1 fruit fly cellular context compared by ENCODE assay signal in the genomic region with DNA sequence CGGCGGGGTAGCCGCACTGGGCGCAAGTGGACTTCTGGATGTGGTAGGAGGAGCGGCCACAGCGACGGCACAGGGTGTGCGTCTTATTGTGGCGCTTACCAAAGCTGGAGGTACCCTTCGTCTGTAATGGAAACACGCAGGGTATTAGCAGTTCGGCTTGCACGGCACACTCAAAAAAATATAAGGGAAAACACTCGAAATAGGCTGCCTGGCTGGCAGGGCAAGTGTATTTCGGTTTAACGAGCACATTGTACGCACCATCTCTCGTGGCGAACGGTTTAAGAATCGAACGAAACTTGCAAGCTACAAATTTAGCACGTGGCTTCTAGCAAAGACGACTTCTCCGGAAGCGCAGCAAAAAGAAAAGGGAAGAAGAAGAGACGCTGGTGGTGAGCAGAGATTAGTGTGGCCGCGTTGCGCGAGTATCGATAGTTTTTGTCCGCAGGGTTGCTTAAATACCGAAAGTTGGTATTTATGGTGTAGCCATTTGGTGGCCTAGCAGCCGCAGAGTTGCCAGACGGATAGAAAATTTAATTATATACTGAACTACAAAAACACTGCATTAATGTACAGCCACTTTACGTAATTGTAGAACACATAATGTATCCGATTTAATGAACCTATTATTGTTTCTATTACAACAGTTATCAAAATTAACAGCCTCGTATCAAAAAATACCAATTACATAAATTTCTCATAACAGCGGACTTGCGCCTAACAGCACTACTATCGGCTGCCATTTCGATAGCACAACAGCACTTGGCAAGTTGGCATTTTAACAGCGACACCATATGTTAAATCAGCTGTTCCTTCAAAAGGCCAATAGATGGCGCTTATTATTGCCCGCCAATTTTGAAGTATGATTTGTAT.
TF ChIP-seq lines count a peak whose summit lies in the region.

Gene RpL37-1 (minus strand): TSS at position 374 of the 870 bp plus-strand sequence.

TF ChIP-seq in whole organism, embryonic, 481 proteins besides CTCF, POLR2A, EP300 and RAD21 (continued from another document and continues in another):
- TF ChIP-seq CG43689 (GFP tag; IDR thresholded peaks at IDR 0.05; lab: Robert Waterston, UW) (0 out of 2 replicates have a peak, but pooled peaks have one; percentile 33), toy (GFP tag; IDR thresholded peaks at IDR 0.05; lab: Robert Waterston, UW) (no peak), CG7987 (GFP tag; optimal IDR thresholded peaks at IDR 0.05; lab: Kevin White, UChicago) (peak; percentile 73), CG16779 (GFP tag; IDR thresholded peaks at IDR 0.05; lab: Robert Waterston, UW) (peak; percentile 71), CG7745 (tag; optimal IDR thresholded peaks at IDR 0.05; lab: Kevin White, UChicago) (no peak), CG10321 (GFP tag; IDR thresholded peaks at IDR 0.05; lab: Robert Waterston, UW) (0 out of 2 replicates have a peak, but pooled peaks have one; percentile 16), sug (tag; optimal IDR thresholded peaks at IDR 0.05; lab: Kevin White, UChicago) (peak; percentile 54), CG10274 (GFP tag; optimal IDR thresholded peaks at IDR 0.05; lab: Kevin White, UChicago) (peak; percentile 49), CG6654 (GFP tag; optimal IDR thresholded peaks at IDR 0.05; lab: Kevin White, UChicago) (peak; percentile 13), p53 (GFP tag; optimal IDR thresholded peaks at IDR 0.05; lab: Kevin White, UChicago) (peak; percentile 56), vnd (GFP tag; IDR thresholded peaks at IDR 0.05; lab: Robert Waterston, UW; ENCODE audit: partially characterized antibody) (peak; percentile 49; the same call in 1 of the 3 replicates), ken (GFP tag; IDR thresholded peaks at IDR 0.05; lab: Robert Waterston, UW) (peak; percentile 62; the same call in 1 of the 3 replicates), Dek (tag; optimal IDR thresholded peaks at IDR 0.05; lab: Kevin White, UChicago) (peak; percentile 40), CG13894 (tag; optimal IDR thresholded peaks at IDR 0.05; lab: Kevin White, UChicago) (peak; percentile 33), lbe (GFP tag; optimal IDR thresholded peaks at IDR 0.05; lab: Kevin White, UChicago) (no peak), CG8089 (GFP tag; optimal IDR thresholded peaks at IDR 0.05; lab: Kevin White, UChicago) (peak; percentile 66), PHDP (tag; optimal IDR thresholded peaks at IDR 0.05; lab: Kevin White, UChicago) (peak; percentile 59), zfh2 (GFP tag; optimal IDR thresholded peaks at IDR 0.05; lab: Kevin White, UChicago) (peak; percentile 65), CG6254 (GFP tag; optimal IDR thresholded peaks at IDR 0.05; lab: Kevin White, UChicago) (no peak), sisA (GFP tag; IDR thresholded peaks at IDR 0.05; lab: Robert Waterston, UW) (peak; percentile 28; the same call in 1 of the 2 replicates), CG11695 (GFP tag; IDR thresholded peaks at IDR 0.05; lab: Robert Waterston, UW) (no peak), gcm2 (GFP tag; optimal IDR thresholded peaks at IDR 0.05; lab: Kevin White, UChicago) (peak; percentile 29), otp (GFP tag; IDR thresholded peaks at IDR 0.05; lab: Robert Waterston, UW) (peak; percentile 68; the same call in 2 of the 3 replicates), sima (GFP tag; optimal IDR thresholded peaks at IDR 0.05; lab: Kevin White, UChicago) (peak; percentile 39), Gug (GFP tag; IDR thresholded peaks at IDR 0.05; lab: Robert Waterston, UW) (0 out of 4 replicates have a peak, but pooled peaks have one; percentile 6), dysf (GFP tag; IDR thresholded peaks at IDR 0.05; lab: Robert Waterston, UW) (peak; percentile 70; the same call in 2 of the 3 replicates), Ravus (GFP tag; IDR thresholded peaks at IDR 0.05; lab: Robert Waterston, UW) (no peak), CG8478 (optimal IDR thresholded peaks at IDR 0.05; lab: Kevin White, UChicago) (no peak), gem (tag; optimal IDR thresholded peaks at IDR 0.05; lab: Kevin White, UChicago) (peak; percentile 49), Side (GFP tag; optimal IDR thresholded peaks at IDR 0.05; lab: Kevin White, UChicago) (peak; percentile 77), Sry-δ (GFP tag; optimal IDR thresholded peaks at IDR 0.05; lab: Kevin White, UChicago) (peak; percentile 97), fru (optimal IDR thresholded peaks at IDR 0.05; lab: Kevin White, UChicago) (no peak), Myb (GFP tag; optimal IDR thresholded peaks at IDR 0.05; lab: Kevin White, UChicago) (peak; percentile 57), da (GFP tag; optimal IDR thresholded peaks at IDR 0.05; lab: Kevin White, UChicago) (peak; percentile 45), wek (GFP tag; optimal IDR thresholded peaks at IDR 0.05; lab: Kevin White, UChicago) (peak; percentile 68), jigr1 (GFP tag; IDR thresholded peaks at IDR 0.05; lab: Robert Waterston, UW) (no peak), grau (tag; optimal IDR thresholded peaks at IDR 0.05; lab: Kevin White, UChicago) (peak; percentile 45), crc (GFP tag; optimal IDR thresholded peaks at IDR 0.05; lab: Kevin White, UChicago) (peak; percentile 39), scrt (GFP tag; optimal IDR thresholded peaks at IDR 0.05; lab: Kevin White, UChicago) (peak; percentile 70), Antp (GFP tag; optimal IDR thresholded peaks at IDR 0.05; lab: Kevin White, UChicago) (peak; percentile 64), MESR4 (GFP tag; optimal IDR thresholded peaks at IDR 0.05; lab: Kevin White, UChicago) (peak; percentile 97), unpg (GFP tag; optimal IDR thresholded peaks at IDR 0.05; lab: Kevin White, UChicago) (peak; percentile 57), CG8924 (tag; optimal IDR thresholded peaks at IDR 0.05; lab: Kevin White, UChicago) (peak; percentile 36), E2f2 (GFP tag; IDR thresholded peaks at IDR 0.05; lab: Robert Waterston, UW) (peak; percentile 95), chif (GFP tag; optimal IDR thresholded peaks at IDR 0.05; lab: Kevin White, UChicago) (peak; percentile 14 to 44), TFAM (GFP tag; optimal IDR thresholded peaks at IDR 0.05; lab: Kevin White, UChicago) (no peak), Gsc (GFP tag; IDR thresholded peaks at IDR 0.05; lab: Robert Waterston, UW) (no peak), D19A (tag; optimal IDR thresholded peaks at IDR 0.05; lab: Kevin White, UChicago) (peak; percentile 96), H15 (GFP tag; IDR thresholded peaks at IDR 0.05; lab: Robert Waterston, UW) (peak; percentile 61; the same call in 2 of the 3 replicates), CG32767 (GFP tag; IDR thresholded peaks at IDR 0.05; lab: Robert Waterston, UW) (no peak), CG9437 (GFP tag; optimal IDR thresholded peaks at IDR 0.05; lab: Kevin White, UChicago) (no peak), Ets97D (GFP tag; optimal IDR thresholded peaks at IDR 0.05; lab: Kevin White, UChicago) (peak; percentile 99), Lim3 (GFP tag; IDR thresholded peaks at IDR 0.05; lab: Robert Waterston, UW) (no peak), CG2889 (GFP tag; IDR thresholded peaks at IDR 0.05; lab: Robert Waterston, UW) (no peak), CG4707 (GFP tag; optimal IDR thresholded peaks at IDR 0.05; lab: Kevin White, UChicago) (peak; percentile 64), CG15269 (tag; optimal IDR thresholded peaks at IDR 0.05; lab: Kevin White, UChicago) (peak; percentile 51), sr (GFP tag; IDR thresholded peaks at IDR 0.05; lab: Robert Waterston, UW) (peak; percentile 65), CG17361 (GFP tag; IDR thresholded peaks at IDR 0.05; lab: Robert Waterston, UW) (peak; percentile 4; the same call in 1 of the 3 replicates), CG9932 (GFP tag; IDR thresholded peaks at IDR 0.05; lab: Robert Waterston, UW) (peak; percentile 74), zf30C (GFP tag; optimal IDR thresholded peaks at IDR 0.05; lab: Kevin White, UChicago) (no peak), tgo (GFP tag; IDR thresholded peaks at IDR 0.05; lab: Robert Waterston, UW) (0 out of 3 replicates have a peak, but pooled peaks have one; percentile 42), CG15601 (tag; optimal IDR thresholded peaks at IDR 0.05; lab: Kevin White, UChicago) (peak; percentile 34), fd96Cb (tag; optimal IDR thresholded peaks at IDR 0.05; lab: Kevin White, UChicago) (no peak), Opbp (GFP tag; IDR thresholded peaks at IDR 0.05; lab: Robert Waterston, UW; ENCODE audit: partially characterized antibody) (peak; percentile 78), z (GFP tag; IDR thresholded peaks at IDR 0.05; lab: Robert Waterston, UW) (peak; percentile 13; the same call in 1 of the 3 replicates), ac (GFP tag; optimal IDR thresholded peaks at IDR 0.05; lab: Kevin White, UChicago) (peak; percentile 46), nom (GFP tag; optimal IDR thresholded peaks at IDR 0.05; lab: Kevin White, UChicago) (peak; percentile 58), CG12744 (GFP tag; optimal IDR thresholded peaks at IDR 0.05; lab: Kevin White, UChicago) (peak; percentile 46), Fer1 (GFP tag; optimal IDR thresholded peaks at IDR 0.05; lab: Kevin White, UChicago) (peak; percentile 48), Hey (tag; optimal IDR thresholded peaks at IDR 0.05; lab: Kevin White, UChicago) (no peak), CG16813 (GFP tag; IDR thresholded peaks at IDR 0.05; lab: Robert Waterston, UW; ENCODE audit: partially characterized antibody) (peak; percentile 81), CG7271 (tag; optimal IDR thresholded peaks at IDR 0.05; lab: Kevin White, UChicago) (peak; percentile 40), h (optimal IDR thresholded peaks at IDR 0.05; lab: Kevin White, UChicago) (no peak), sens (GFP tag; lab: Kevin White, UChicago) (peak; percentile 91), NC2β (GFP tag; optimal IDR thresholded peaks at IDR 0.05; lab: Kevin White, UChicago) (peak; percentile 97), CG30020 (tag; optimal IDR thresholded peaks at IDR 0.05; lab: Kevin White, UChicago) (peak; percentile 25), yki (optimal IDR thresholded peaks at IDR 0.05; lab: Kevin White, UChicago) (no peak), inv (GFP tag; IDR thresholded peaks at IDR 0.05; lab: Robert Waterston, UW; ENCODE audit: partially characterized antibody) (peak; percentile 69), Eip74EF (GFP tag; optimal IDR thresholded peaks at IDR 0.05; lab: Kevin White, UChicago) (peak in 1 of 2 experiments; percentile 29), CG5953 (GFP tag; IDR thresholded peaks at IDR 0.05; lab: Robert Waterston, UW) (no peak), C15 (GFP tag; IDR thresholded peaks at IDR 0.05; lab: Robert Waterston, UW) (no peak), Fer2 (tag; optimal IDR thresholded peaks at IDR 0.05; lab: Kevin White, UChicago) (peak; percentile 14), Dip2 (GFP tag; IDR thresholded peaks at IDR 0.05; lab: Robert Waterston, UW) (no peak), sna (GFP tag; IDR thresholded peaks at IDR 0.05; lab: Robert Waterston, UW; ENCODE audit: partially characterized antibody) (peak; percentile 51), disco-r (GFP tag; optimal IDR thresholded peaks at IDR 0.05; lab: Kevin White, UChicago) (peak; percentile 71), amos (GFP tag; IDR thresholded peaks at IDR 0.05; lab: Robert Waterston, UW; ENCODE audit: partially characterized antibody) (peak; percentile 77), Oli (tag; optimal IDR thresholded peaks at IDR 0.05; lab: Kevin White, UChicago) (no peak), row (GFP tag; IDR thresholded peaks at IDR 0.05; lab: Robert Waterston, UW) (peak; percentile 59), kay (GFP tag; optimal IDR thresholded peaks at IDR 0.05; lab: Kevin White, UChicago) (peak; percentile 40), CG12219 (GFP tag; optimal IDR thresholded peaks at IDR 0.05; lab: Kevin White, UChicago) (peak; percentile 17), NFAT (GFP tag; IDR thresholded peaks at IDR 0.05; lab: Robert Waterston, UW) (peak; percentile 71), corto (GFP tag; optimal IDR thresholded peaks at IDR 0.05; lab: Kevin White, UChicago) (no peak), CG12236 (GFP tag; optimal IDR thresholded peaks at IDR 0.05; lab: Kevin White, UChicago) (peak; percentile 30), Rfx (GFP tag; IDR thresholded peaks at IDR 0.05; lab: Robert Waterston, UW) (peak; percentile 86), bcd (GFP tag; optimal IDR thresholded peaks at IDR 0.05; lab: Kevin White, UChicago) (peak; percentile 75), CG31441 (GFP tag; IDR thresholded peaks at IDR 0.05; lab: Robert Waterston, UW) (peak; percentile 51), CG12942 (GFP tag; optimal IDR thresholded peaks at IDR 0.05; lab: Kevin White, UChicago) (peak; percentile 7), Six4 (GFP tag; optimal IDR thresholded peaks at IDR 0.05; lab: Kevin White, UChicago) (peak; percentile 43), Lhr (GFP tag; optimal IDR thresholded peaks at IDR 0.05; lab: Kevin White, UChicago) (peak; percentile 96), tx (GFP tag; optimal IDR thresholded peaks at IDR 0.05; lab: Kevin White, UChicago) (peak; percentile 54), pan (optimal IDR thresholded peaks at IDR 0.05; lab: Kevin White, UChicago) (no peak), pan (GFP tag; optimal IDR thresholded peaks at IDR 0.05 in 1 of 2, IDR thresholded peaks at IDR 0.05 in 1 of 2) (peak in 1 of 2 experiments; percentile 58), Dad (GFP tag; optimal IDR thresholded peaks at IDR 0.05; lab: Kevin White, UChicago) (peak; percentile 77), dpn (GFP tag; optimal IDR thresholded peaks at IDR 0.05; lab: Kevin White, UChicago) (peak; percentile 59 to 79), CG11696 (GFP tag; IDR thresholded peaks at IDR 0.05; lab: Robert Waterston, UW) (0 out of 2 replicates have a peak, but pooled peaks have one; percentile 28), CG1024 (GFP tag; IDR thresholded peaks at IDR 0.05; lab: Robert Waterston, UW) (peak; percentile 20; the same call in 1 of the 2 replicates), CG4854 (GFP tag; optimal IDR thresholded peaks at IDR 0.05; lab: Kevin White, UChicago) (no peak), ERR (GFP tag; optimal IDR thresholded peaks at IDR 0.05; lab: Kevin White, UChicago) (peak; percentile 42), sim (GFP tag; IDR thresholded peaks at IDR 0.05; lab: Robert Waterston, UW) (no peak), Hr39 (optimal IDR thresholded peaks at IDR 0.05; lab: Kevin White, UChicago) (no peak), Meics (GFP tag; optimal IDR thresholded peaks at IDR 0.05; lab: Kevin White, UChicago) (peak; percentile 81), dan (GFP tag; IDR thresholded peaks at IDR 0.05; lab: Robert Waterston, UW) (no peak), CG8388 (GFP tag; optimal IDR thresholded peaks at IDR 0.05; lab: Kevin White, UChicago) (peak; percentile 43), CG7839 (tag; optimal IDR thresholded peaks at IDR 0.05; lab: Kevin White, UChicago) (peak; percentile 54), Mad (GFP tag; optimal IDR thresholded peaks at IDR 0.05; lab: Kevin White, UChicago) (peak; percentile 82), sd (tag; optimal IDR thresholded peaks at IDR 0.05; lab: Kevin White, UChicago) (no peak), grn (GFP tag; optimal IDR thresholded peaks at IDR 0.05; lab: Kevin White, UChicago) (no peak), CG9727 (GFP tag; optimal IDR thresholded peaks at IDR 0.05; lab: Kevin White, UChicago) (peak; percentile 81), CG17186 (GFP tag; optimal IDR thresholded peaks at IDR 0.05; lab: Kevin White, UChicago) (peak; percentile 100)
